Worm (Caenorhabditis elegans) whole organism, late embryonic: Measurements from ENCODE around the gene far-7.

Experiments
- C38D4.7 ChIP-seq: fragments of 200-800 bp; sonication (Bioruptor generic); optimal IDR thresholded peaks from 2 replicates; lab custom pipeline; 2018; ENCODE audit warnings: mild to moderate bottlenecking, missing genetic modification characterization, moderate library complexity, missing compliant biosample characterization
- T23F11.4 ChIP-seq: fragments of 200-800 bp; sonication (Bioruptor generic); optimal IDR thresholded peaks from 2 replicates; lab custom pipeline; 2018; ENCODE audit warnings: mild to moderate bottlenecking, missing genetic modification characterization, missing compliant biosample characterization
- ama-1 ChIP-seq: fragments of 150-350 bp; optimal IDR thresholded peaks from 2 replicates; lab custom pipeline; 2014
- ceh-18 ChIP-seq: sonication (generic microtip); optimal IDR thresholded peaks from 2 replicates; lab custom pipeline; 2016; ENCODE audit warnings: missing genetic modification characterization, missing compliant biosample characterization
- ceh-19 ChIP-seq: fragments of 200-800 bp; sonication (Bioruptor generic); optimal IDR thresholded peaks from 2 replicates; lab custom pipeline; 2018; ENCODE audit warnings: mild to moderate bottlenecking, missing genetic modification characterization, missing compliant biosample characterization
- ceh-48 ChIP-seq: sonication (generic microtip); optimal IDR thresholded peaks from 2 replicates; lab custom pipeline; 2016; ENCODE audit warnings: missing genetic modification characterization, inconsistent platforms, missing compliant biosample characterization
- ceh-6 ChIP-seq: fragments of 200-800 bp; sonication (Bioruptor generic); optimal IDR thresholded peaks from 2 replicates; lab custom pipeline; 2018; ENCODE audit warnings: mild to moderate bottlenecking, missing genetic modification characterization, missing compliant biosample characterization
- dve-1 ChIP-seq: sonication (generic microtip); optimal IDR thresholded peaks from 2 replicates; lab custom pipeline; 2017; ENCODE audit warnings: antibody characterized with exemption, mild to moderate bottlenecking, missing genetic modification characterization, missing compliant biosample characterization
- elt-2 ChIP-seq: sonication (generic microtip); optimal IDR thresholded peaks from 2 replicates; lab custom pipeline; 2016; ENCODE audit warnings: missing genetic modification reagents, missing genetic modification characterization, missing compliant biosample characterization
- elt-4 ChIP-seq: sonication (generic microtip); optimal IDR thresholded peaks from 2 replicates; lab custom pipeline; 2016; ENCODE audit warnings: missing genetic modification characterization, missing compliant biosample characterization
- eyg-1 ChIP-seq: sonication (generic microtip); optimal IDR thresholded peaks from 2 replicates; lab custom pipeline; 2016; ENCODE audit warnings: missing genotype, missing genetic modification characterization, missing compliant biosample characterization
- fax-1 ChIP-seq: sonication (generic microtip); optimal IDR thresholded peaks from 2 replicates; lab custom pipeline; 2016; ENCODE audit warnings: missing genotype, missing genetic modification characterization, missing compliant biosample characterization
- fkh-10 ChIP-seq: fragments of 150-350 bp; optimal IDR thresholded peaks from 2 replicates; lab custom pipeline; 2014; ENCODE audit warnings: missing biosample characterization, missing genetic modification reagents, missing genetic modification characterization
- gmeb-2 ChIP-seq: sonication (generic microtip); optimal IDR thresholded peaks from 2 replicates; lab custom pipeline; 2016; ENCODE audit warnings: missing genetic modification characterization, inconsistent platforms, missing compliant biosample characterization
- hlh-13 ChIP-seq: fragments of 200-800 bp; sonication (Bioruptor generic); optimal IDR thresholded peaks from 2 replicates; lab custom pipeline; 2018; ENCODE audit warnings: mild to moderate bottlenecking, missing genetic modification characterization, missing compliant biosample characterization
- hlh-8 ChIP-seq: sonication (generic microtip); optimal IDR thresholded peaks from 2 replicates; lab custom pipeline; 2016; ENCODE audit warnings: missing genotype, missing genetic modification characterization, missing compliant biosample characterization
- madf-2 ChIP-seq: sonication (generic microtip); optimal IDR thresholded peaks from 2 replicates; lab custom pipeline; 2017; ENCODE audit warnings: missing genetic modification characterization, missing compliant biosample characterization
- mec-3 ChIP-seq: sonication (generic microtip); optimal IDR thresholded peaks from 2 replicates; lab custom pipeline; 2016; ENCODE audit warnings: borderline replicate concordance, missing genetic modification characterization, missing compliant biosample characterization
- nfya-1 ChIP-seq: sonication (generic microtip); optimal IDR thresholded peaks from 2 replicates; lab custom pipeline; 2017; ENCODE audit warnings: missing genetic modification characterization, mild to moderate bottlenecking, missing compliant biosample characterization, antibody characterized with exemption, moderate library complexity
- nhr-11 ChIP-seq: fragments of 150-350 bp; optimal IDR thresholded peaks from 2 replicates; lab custom pipeline; 2014; ENCODE audit warnings: missing biosample characterization, missing genetic modification characterization
- nhr-232 ChIP-seq: sonication (generic microtip); optimal IDR thresholded peaks from 2 replicates; lab custom pipeline; 2016; ENCODE audit warnings: missing genetic modification characterization, missing compliant biosample characterization
- npax-4 ChIP-seq: sonication (generic microtip); optimal IDR thresholded peaks from 2 replicates; lab custom pipeline; 2016; ENCODE audit warnings: missing genetic modification characterization, missing compliant biosample characterization
- odd-2 ChIP-seq: sonication (generic microtip); optimal IDR thresholded peaks from 2 replicates; lab custom pipeline; 2017; ENCODE audit warnings: antibody characterized with exemption, mild to moderate bottlenecking, missing genetic modification characterization, missing compliant biosample characterization
- pag-3 ChIP-seq: sonication (generic microtip); optimal IDR thresholded peaks from 2 replicates; lab custom pipeline; 2016; ENCODE audit warnings: missing compliant biosample characterization, missing genetic modification characterization, borderline replicate concordance
- pat-9 ChIP-seq: fragments of 200-800 bp; sonication (Bioruptor generic); optimal IDR thresholded peaks from 2 replicates; lab custom pipeline; 2018; ENCODE audit warnings: mild to moderate bottlenecking, missing genetic modification characterization, moderate library complexity, missing compliant biosample characterization
- pax-1 ChIP-seq: fragments of 150-350 bp; optimal IDR thresholded peaks from 2 replicates; lab custom pipeline; 2014; ENCODE audit warnings: missing biosample characterization, missing genetic modification characterization
- pqm-1 ChIP-seq: sonication (generic microtip); optimal IDR thresholded peaks from 2 replicates; lab custom pipeline; 2016; ENCODE audit warnings: missing genetic modification characterization, missing compliant biosample characterization
- pros-1 ChIP-seq: fragments of 150-350 bp; optimal IDR thresholded peaks from 2 replicates; lab custom pipeline; 2014; ENCODE audit warnings: missing biosample characterization, missing genetic modification reagents, missing genetic modification characterization
- ref-2 ChIP-seq: sonication (generic microtip); optimal IDR thresholded peaks from 2 replicates; lab custom pipeline; 2016; ENCODE audit warnings: missing genetic modification characterization, missing compliant biosample characterization
- rnt-1 ChIP-seq: sonication (generic microtip); optimal IDR thresholded peaks from 2 replicates; lab custom pipeline; 2016; ENCODE audit warnings: missing genetic modification characterization, missing compliant biosample characterization
- sdc-2 ChIP-seq: sonication (generic microtip); optimal IDR thresholded peaks from 2 replicates; lab custom pipeline; 2016; ENCODE audit warnings: missing genotype, missing genetic modification characterization, missing compliant biosample characterization
- sox-4 ChIP-seq: sonication (generic microtip); optimal IDR thresholded peaks from 2 replicates; lab custom pipeline; 2017; ENCODE audit warnings: mild to moderate bottlenecking, missing genetic modification characterization, inconsistent platforms, missing compliant biosample characterization
- unc-3 ChIP-seq, 2 experiments: fragments of 200-800 bp in 1 of 2; sonication (Bioruptor generic) in 1 of 2; sonication (generic microtip) in 1 of 2; conservative IDR thresholded peaks in 1 of 2; optimal IDR thresholded peaks in 1 of 2; 2 replicates each; pipeline versions ENCODE4 v1.3.6 to Lab custom; 2016 to 2022; ENCODE audit warnings: missing compliant biosample characterization in 2 of 2, missing genetic modification characterization in 2 of 2, missing genetic modification reagents in 1 of 2
- unc-55 ChIP-seq: sonication (generic microtip); optimal IDR thresholded peaks from 2 replicates; lab custom pipeline; 2017; ENCODE audit warnings: missing biosample characterization, missing genetic modification reagents, missing genetic modification characterization
- unc-86 ChIP-seq: sonication (generic microtip); optimal IDR thresholded peaks from 2 replicates; lab custom pipeline; 2016; ENCODE audit warnings: missing genetic modification characterization, missing compliant biosample characterization
- ztf-16 ChIP-seq: sonication (generic microtip); optimal IDR thresholded peaks from 2 replicates; lab custom pipeline; 2017; ENCODE audit warnings: missing genetic modification characterization, missing compliant biosample characterization

The far-7 gene

ce11 chrII:305645-306044, 13.9 kb upstream of the far-7 start, which contains the start of gene col-69:
col-69 (minus strand) TSS chrII:305745.
- no peak for TF ChIP-seq ceh-18
- TF ChIP-seq pag-3 (tag; lab: Kevin White, UChicago) = no peak
- no peak for TF ChIP-seq ceh-48 (tag; lab: Kevin White, UChicago)
- TF ChIP-seq dve-1 (tag; lab: Kevin White, UChicago) = no peak
- TF ChIP-seq rnt-1 (tag; lab: Kevin White, UChicago) = no peak
- TF ChIP-seq madf-2 (tag; lab: Kevin White, UChicago) = no peak
- TF ChIP-seq odd-2 (tag; lab: Kevin White, UChicago) = no peak
- TF ChIP-seq nhr-232 (tag; lab: Kevin White, UChicago) = no peak
- no peak for TF ChIP-seq pros-1
- TF ChIP-seq fkh-10 = no peak
- TF ChIP-seq pax-1 (tag; lab: Kevin White, UChicago) = no peak

ce11 chrII:307154-307553, 12.4 kb upstream of the far-7 start, which contains the start of gene K01A2.4:
K01A2.4 (plus strand) TSS chrII:307454.
- no peak for TF ChIP-seq ama-1
- no peak for TF ChIP-seq pat-9
- TF ChIP-seq nhr-232 (tag; lab: Kevin White, UChicago) = no peak
- TF ChIP-seq hlh-8 (tag; lab: Kevin White, UChicago) = no peak
- no peak for TF ChIP-seq odd-2 (tag; lab: Kevin White, UChicago)
- TF ChIP-seq T23F11.4 (GFP tag; lab: Kevin White, UChicago) = no peak
- no peak for TF ChIP-seq elt-4 (tag; lab: Kevin White, UChicago)
- TF ChIP-seq rnt-1 (tag; lab: Kevin White, UChicago) = no peak

- peak; percentile 9 for TF ChIP-seq unc-55
These were observed 7.5 kb upstream of the far-7 start, which contains the start of gene mps-2 for ce11 chrII:312110-312509. mps-2 (minus strand) TSS chrII:312210.

- TF ChIP-seq elt-2 (tag; lab: Kevin White, UChicago) (peak; percentile 66), ref-2 (peak; percentile 18), ceh-19 (no peak), rnt-1 (tag; lab: Kevin White, UChicago) (peak; percentile 15), unc-55 (peak; percentile 65)
These were observed 6.0 kb upstream of the far-7 start for ce11 chrII:313540-313939.

- TF ChIP-seq pax-1 (tag; lab: Kevin White, UChicago) = no peak
- TF ChIP-seq ama-1 = no peak
- TF ChIP-seq nhr-11 (tag; lab: Kevin White, UChicago) = no peak
- TF ChIP-seq mec-3 = no peak
- TF ChIP-seq fkh-10 = no peak
- TF ChIP-seq C38D4.7 (GFP tag; lab: Kevin White, UChicago) = no peak
- TF ChIP-seq pqm-1 (tag; lab: Kevin White, UChicago) = no peak
- TF ChIP-seq pat-9 = no peak
- no peak for TF ChIP-seq unc-86
- no peak for TF ChIP-seq eyg-1 (tag; lab: Kevin White, UChicago)
- no peak for TF ChIP-seq sox-4 (tag; lab: Kevin White, UChicago)
These were observed 1.2 kb downstream of the far-7 start for ce11 chrII:320783-321182.

ce11 chrII:321183-321582, 1.6 kb downstream of the far-7 start:
- TF ChIP-seq unc-3 (GFP tag; conservative IDR thresholded peaks at IDR 0.05; lab: Robert Waterston, UW) (no peak), unc-3 (tag; optimal IDR thresholded peaks at IDR 0.05; lab: Kevin White, UChicago) (no peak), ceh-6 (GFP tag; lab: Kevin White, UChicago) (no peak), nfya-1 (tag; lab: Kevin White, UChicago) (no peak), ceh-18 (no peak), fax-1 (tag; lab: Kevin White, UChicago) (no peak), rnt-1 (tag; lab: Kevin White, UChicago) (no peak), gmeb-2 (tag; lab: Kevin White, UChicago) (no peak), elt-2 (tag; lab: Kevin White, UChicago) (no peak), npax-4 (tag; lab: Kevin White, UChicago) (no peak), ceh-48 (tag; lab: Kevin White, UChicago) (no peak), unc-86 (no peak), fkh-10 (no peak), ztf-16 (tag; lab: Kevin White, UChicago) (no peak), pax-1 (tag; lab: Kevin White, UChicago) (no peak), hlh-13 (GFP tag; lab: Kevin White, UChicago) (no peak), sdc-2 (tag; lab: Kevin White, UChicago) (no peak), pat-9 (no peak), ref-2 (no peak)
